Worm (Caenorhabditis elegans) whole organism, young adult: Measurements from ENCODE around the gene srw-2.

Source experiments
- B0019.2 ChIP-seq: fragments of 200-800 bp; sonication (Bioruptor generic); conservative IDR thresholded peaks from 2 replicates; pipeline ENCODE4 v1.3.6; 2022; ENCODE audit warnings: missing genetic modification reagents, missing genetic modification characterization, missing compliant biosample characterization
- B0035.1 ChIP-seq: sonication (generic microtip); optimal IDR thresholded peaks from 2 replicates; lab custom pipeline; 2016; ENCODE audit warnings: missing genetic modification characterization, mild to moderate bottlenecking, missing compliant biosample characterization, missing genotype, missing genetic modification reagents
- C06A6.2 ChIP-seq: fragments of 200-800 bp; sonication (Bioruptor generic); conservative IDR thresholded peaks from 2 replicates; pipeline ENCODE4 v1.3.6; 2022; ENCODE audit warnings: missing genetic modification characterization, missing compliant biosample characterization
- C17E4.6 ChIP-seq: fragments of 200-800 bp; sonication (Bioruptor generic); IDR thresholded peaks from 2 replicates; pipeline ENCODE4 v1.3.6; 2022; ENCODE audit warnings: missing genetic modification reagents, missing genetic modification characterization, missing compliant biosample characterization
- D2030.7 ChIP-seq: fragments of 200-800 bp; sonication (Bioruptor generic); IDR thresholded peaks from 2 replicates; pipeline ENCODE4 v1.3.6; 2022; ENCODE audit warnings: missing genetic modification reagents, missing genetic modification characterization, missing compliant biosample characterization
- F39B2.1 ChIP-seq: fragments of 200-800 bp; sonication (Bioruptor generic); IDR thresholded peaks from 2 replicates; pipeline ENCODE4 v1.3.6; 2022; ENCODE audit warnings: missing genetic modification reagents, missing genetic modification characterization, missing compliant biosample characterization
- F52B5.7 ChIP-seq: sonication (generic microtip); optimal IDR thresholded peaks from 2 replicates; lab custom pipeline; 2016; ENCODE audit warnings: mild to moderate bottlenecking, missing genetic modification characterization, missing compliant biosample characterization
- F57A8.1 ChIP-seq: fragments of 200-800 bp; sonication (Bioruptor generic); optimal IDR thresholded peaks from 2 replicates; lab custom pipeline; 2018; ENCODE audit warnings: mild to moderate bottlenecking, missing genetic modification characterization, moderate library complexity, missing compliant biosample characterization
- F57C9.4 ChIP-seq: sonication (generic microtip); optimal IDR thresholded peaks from 2 replicates; lab custom pipeline; 2017; ENCODE audit warnings: mild to moderate bottlenecking, missing genetic modification characterization, missing compliant biosample characterization
- K12H6.12 ChIP-seq: fragments of 200-800 bp; sonication (Bioruptor generic); optimal IDR thresholded peaks from 2 replicates; lab custom pipeline; 2018; ENCODE audit warnings: mild to moderate bottlenecking, missing genetic modification characterization, missing compliant biosample characterization
- T07F8.4 ChIP-seq: sonication (generic microtip); optimal IDR thresholded peaks from 2 replicates; lab custom pipeline; 2016; ENCODE audit warnings: mild to moderate bottlenecking, missing genetic modification characterization, moderate library complexity, missing compliant biosample characterization
- Y53G8AR.9 ChIP-seq: fragments of 200-800 bp; sonication (Bioruptor generic); conservative IDR thresholded peaks from 2 replicates; pipeline ENCODE4 v1.3.6; 2022; ENCODE audit warnings: missing genetic modification reagents, missing genetic modification characterization, missing compliant biosample characterization
- Y56A3A.18 ChIP-seq: fragments of 200-800 bp; sonication (Bioruptor generic); IDR thresholded peaks from 2 replicates; pipeline ENCODE4 v1.3.6; 2022; ENCODE audit warnings: missing genetic modification reagents, missing genetic modification characterization, missing compliant biosample characterization
- athp-1 ChIP-seq: sonication (generic microtip); optimal IDR thresholded peaks from 2 replicates; lab custom pipeline; 2017; ENCODE audit warnings: mild to moderate bottlenecking, missing genetic modification characterization, missing compliant biosample characterization
- attf-6 ChIP-seq: fragments of 200-800 bp; sonication (Bioruptor generic); IDR thresholded peaks from 2 replicates; pipeline ENCODE4 v1.3.6; 2022; ENCODE audit warnings: missing genetic modification reagents, missing genetic modification characterization, missing compliant biosample characterization
- cebp-2 ChIP-seq: fragments of 200-800 bp; sonication (Bioruptor generic); IDR thresholded peaks from 2 replicates; pipeline ENCODE4 v1.3.6; 2022; ENCODE audit warnings: missing genetic modification characterization, missing compliant biosample characterization
- ceh-58 ChIP-seq: fragments of 200-800 bp; sonication (Bioruptor generic); IDR thresholded peaks from 2 replicates; pipeline ENCODE4 v1.3.6; 2022; ENCODE audit warnings: missing genetic modification characterization, missing compliant biosample characterization
- ceh-91 ChIP-seq: fragments of 200-800 bp; sonication (Bioruptor generic); IDR thresholded peaks from 2 replicates; pipeline ENCODE4 v1.3.6; 2022; ENCODE audit warnings: missing genetic modification reagents, missing genetic modification characterization, missing compliant biosample characterization
- egl-18 ChIP-seq: fragments of 200-800 bp; sonication (Bioruptor generic); IDR thresholded peaks from 2 replicates; pipeline ENCODE4 v1.3.6; 2022; ENCODE audit warnings: missing genetic modification reagents, missing genetic modification characterization, missing compliant biosample characterization
- fkh-3 ChIP-seq: sonication (generic microtip); optimal IDR thresholded peaks from 2 replicates; lab custom pipeline; 2016; ENCODE audit warnings: mild to moderate bottlenecking, missing genetic modification characterization, missing compliant biosample characterization
- let-526 ChIP-seq: fragments of 200-800 bp; sonication (Bioruptor generic); IDR thresholded peaks from 2 replicates; pipeline ENCODE4 v1.3.6; 2022; ENCODE audit warnings: missing genetic modification reagents, missing genetic modification characterization, missing compliant biosample characterization
- let-607 ChIP-seq, 2 experiments: fragments of 200-800 bp in 1 of 2; sonication (Bioruptor generic) in 1 of 2; sonication (generic microtip) in 1 of 2; optimal IDR thresholded peaks; 2 replicates each; lab custom pipeline; 2016 to 2018; ENCODE audit warnings: mild to moderate bottlenecking in 2 of 2, missing compliant biosample characterization in 2 of 2, missing genetic modification characterization in 2 of 2, moderate library complexity in 2 of 2, missing genotype in 1 of 2
- lin-35 ChIP-seq, 3 experiments: fragments of 150-350 bp in 2 of 3; sonication (generic microtip) in 1 of 3; optimal IDR thresholded peaks; 2 replicates each; lab custom pipeline; 2014 to 2018; ENCODE audit warnings: missing biosample characterization in 3 of 3, missing genetic modification characterization in 3 of 3, missing genetic modification reagents in 3 of 3
- lin-40 ChIP-seq: sonication (generic microtip); optimal IDR thresholded peaks from 2 replicates; lab custom pipeline; 2016; ENCODE audit warnings: missing genetic modification characterization, mild to moderate bottlenecking, missing compliant biosample characterization, missing genotype, missing genetic modification reagents
- lin-54 ChIP-seq: fragments of 200-800 bp; sonication (Bioruptor generic); optimal IDR thresholded peaks from 2 replicates; lab custom pipeline; 2018; ENCODE audit warnings: mild to moderate bottlenecking, missing genetic modification characterization, missing compliant biosample characterization
- lsy-27 ChIP-seq: sonication (generic microtip); optimal IDR thresholded peaks from 2 replicates; lab custom pipeline; 2017; ENCODE audit warnings: missing genetic modification characterization, mild to moderate bottlenecking, missing compliant biosample characterization, antibody characterized with exemption, missing genotype, borderline replicate concordance; ENCODE audit not compliant: insufficient read depth
- mxl-1 ChIP-seq: sonication (generic microtip); optimal IDR thresholded peaks from 2 replicates; lab custom pipeline; 2016; ENCODE audit warnings: missing genetic modification characterization, missing compliant biosample characterization
- nfya-2 ChIP-seq: fragments of 200-800 bp; sonication (Bioruptor generic); IDR thresholded peaks from 2 replicates; pipeline ENCODE4 v1.3.6; 2022; ENCODE audit warnings: missing genetic modification reagents, missing genetic modification characterization, missing compliant biosample characterization
- nhr-27 ChIP-seq: fragments of 200-800 bp; sonication (Bioruptor generic); optimal IDR thresholded peaks from 2 replicates; lab custom pipeline; 2018; ENCODE audit warnings: mild to moderate bottlenecking, missing genetic modification characterization, moderate library complexity, missing compliant biosample characterization
- nhr-80 ChIP-seq: sonication (generic microtip); optimal IDR thresholded peaks from 2 replicates; lab custom pipeline; 2016; ENCODE audit warnings: missing genetic modification characterization, missing compliant biosample characterization
- rpc-1 ChIP-seq, 2 experiments: fragments of 150-350 bp in 1 of 2; sonication (generic microtip) in 1 of 2; optimal IDR thresholded peaks; 2 replicates each; lab custom pipeline; 2014 to 2018; ENCODE audit warnings: missing biosample characterization in 1 of 2, missing genetic modification characterization in 1 of 2, missing genetic modification reagents in 1 of 2, missing genotype in 1 of 2
- sdz-38 ChIP-seq: sonication (generic microtip); optimal IDR thresholded peaks from 2 replicates; lab custom pipeline; 2016; ENCODE audit warnings: missing genotype, missing genetic modification characterization, missing compliant biosample characterization
- tbx-9 ChIP-seq: sonication (generic microtip); optimal IDR thresholded peaks from 2 replicates; lab custom pipeline; 2016; ENCODE audit warnings: borderline replicate concordance, missing genetic modification characterization, inconsistent platforms, missing compliant biosample characterization
- zfh-2 ChIP-seq: fragments of 200-800 bp; sonication (Bioruptor generic); conservative IDR thresholded peaks from 2 replicates; pipeline ENCODE4 v1.3.6; 2022; ENCODE audit warnings: missing genetic modification reagents, missing genetic modification characterization, missing compliant biosample characterization
- zim-3 ChIP-seq: sonication (generic microtip); optimal IDR thresholded peaks from 2 replicates; lab custom pipeline; 2017; ENCODE audit warnings: mild to moderate bottlenecking, missing genetic modification characterization, moderate library complexity, missing compliant biosample characterization
- ztf-18 ChIP-seq: sonication (generic microtip); optimal IDR thresholded peaks from 2 replicates; lab custom pipeline; 2016; ENCODE audit warnings: missing genotype, mild to moderate bottlenecking, missing genetic modification characterization, missing compliant biosample characterization
- ztf-28 ChIP-seq: fragments of 200-800 bp; sonication (Bioruptor generic); IDR thresholded peaks from 2 replicates; pipeline ENCODE4 v1.3.6; 2022; ENCODE audit warnings: missing genetic modification reagents, missing genetic modification characterization, missing compliant biosample characterization

srw-2 gene

DNA sequence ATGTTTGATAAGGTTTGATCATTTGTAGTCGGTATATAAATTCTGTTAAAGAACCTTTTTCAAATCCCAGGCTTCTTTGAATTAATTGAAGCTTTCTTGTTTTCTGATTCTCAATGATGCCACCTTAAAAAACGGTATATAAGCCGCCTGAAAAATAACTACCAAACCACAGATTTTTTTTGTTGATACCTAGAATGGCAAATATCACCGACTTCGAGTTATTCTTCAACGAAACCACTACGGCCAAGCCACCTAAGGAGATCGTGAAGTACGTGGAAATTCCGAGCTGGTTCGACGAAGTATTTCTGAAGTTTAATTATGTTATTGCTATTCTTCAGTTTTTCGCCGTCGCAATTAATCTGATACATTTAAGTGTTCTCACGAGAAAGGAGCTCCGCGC lies at the start of gene srw-2:
srw-2 (plus strand) TSS at position 62 of the 400 bp plus-strand sequence.
- TF ChIP-seq F57C9.4: no peak
- TF ChIP-seq F39B2.1 (GFP tag; lab: Robert Waterston, UW): no peak
- no peak for TF ChIP-seq let-607 (tag; optimal IDR thresholded peaks at IDR 0.05; lab: Kevin White, UChicago)
- TF ChIP-seq ceh-58 (GFP tag; lab: Robert Waterston, UW): no peak
- no peak for TF ChIP-seq lin-35 (GFP tag; optimal IDR thresholded peaks at IDR 0.05; lab: Kevin White, UChicago)
- TF ChIP-seq fkh-3: no peak
- no peak for TF ChIP-seq C06A6.2 (GFP tag; lab: Robert Waterston, UW)
- TF ChIP-seq cebp-2 (GFP tag; lab: Robert Waterston, UW): no peak
- TF ChIP-seq Y53G8AR.9 (GFP tag; lab: Robert Waterston, UW): no peak
- no peak for TF ChIP-seq K12H6.12 (tag; lab: Kevin White, UChicago)
- TF ChIP-seq let-526 (GFP tag; lab: Robert Waterston, UW): no peak
- TF ChIP-seq zfh-2: no peak
- TF ChIP-seq nhr-80: no peak
- no peak for TF ChIP-seq ztf-18
- no peak for TF ChIP-seq tbx-9
- TF ChIP-seq ztf-28 (GFP tag; lab: Robert Waterston, UW): no peak
- TF ChIP-seq nhr-27 (tag; lab: Kevin White, UChicago): no peak
- no peak for TF ChIP-seq F57A8.1 (GFP tag; lab: Kevin White, UChicago)
- TF ChIP-seq lsy-27 (tag; lab: Kevin White, UChicago): no peak

DNA sequence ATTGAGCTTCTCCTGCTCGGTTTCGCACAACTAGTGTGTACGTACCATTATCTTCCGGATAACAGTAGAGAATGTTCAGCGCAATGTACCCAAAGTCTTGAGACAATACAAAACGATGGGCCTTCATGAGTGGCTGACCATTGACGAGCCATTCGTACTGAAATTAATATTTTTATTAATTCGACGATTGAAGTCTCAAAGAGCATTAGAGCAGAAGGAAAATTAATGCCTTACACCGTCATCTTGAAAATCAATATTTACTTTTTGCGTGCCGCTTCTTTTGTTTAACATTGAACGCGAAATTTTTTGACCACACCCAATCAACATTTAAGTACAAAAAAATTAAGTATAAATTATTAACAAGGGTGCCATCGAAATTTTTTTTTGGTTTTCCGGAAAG lies 37.7 kb upstream of the srw-2 start:
- TF ChIP-seq B0035.1 (no peak), athp-1 (tag; lab: Kevin White, UChicago) (no peak), T07F8.4 (tag; lab: Kevin White, UChicago) (no peak), C17E4.6 (GFP tag; lab: Robert Waterston, UW) (no peak), nfya-2 (GFP tag; lab: Robert Waterston, UW) (no peak), sdz-38 (tag; lab: Kevin White, UChicago) (no peak), rpc-1 (optimal IDR thresholded peaks at IDR 0.05; lab: Kevin White, UChicago) (no peak), rpc-1 (tag; optimal IDR thresholded peaks at IDR 0.05; lab: Kevin White, UChicago) (no peak), Y56A3A.18 (GFP tag; lab: Robert Waterston, UW) (no peak), F52B5.7 (tag; lab: Kevin White, UChicago) (no peak), attf-6 (GFP tag; lab: Robert Waterston, UW) (no peak), let-607 (tag; optimal IDR thresholded peaks at IDR 0.05; lab: Kevin White, UChicago) (no peak), D2030.7 (GFP tag; lab: Robert Waterston, UW) (no peak), ceh-91 (GFP tag; lab: Robert Waterston, UW) (no peak), ceh-58 (GFP tag; lab: Robert Waterston, UW) (no peak)

DNA sequence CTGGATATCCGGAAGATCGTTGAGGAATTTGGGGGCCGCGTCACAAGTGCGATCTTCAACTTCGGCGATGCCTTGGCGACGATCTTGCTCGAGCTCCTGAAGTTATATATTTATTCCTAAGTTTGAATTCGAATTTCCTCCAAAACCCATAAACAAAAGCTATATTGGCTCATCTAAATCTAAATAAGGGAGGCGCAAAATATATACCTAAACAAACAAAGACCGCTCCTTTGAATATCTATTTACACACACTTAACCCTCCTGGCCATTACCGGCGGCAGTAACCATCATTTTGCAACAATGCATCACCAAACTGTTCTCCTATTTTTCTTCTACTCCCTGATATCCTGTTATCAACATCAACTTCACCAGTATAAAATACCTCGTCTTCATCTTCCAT lies 34.7 kb upstream of the srw-2 start, which contains the start of gene F54E2.2:
F54E2.2 (plus strand) TSS at position 301 of the 400 bp plus-strand sequence.
- no peak for TF ChIP-seq B0019.2 (GFP tag; lab: Robert Waterston, UW)
- no peak for TF ChIP-seq lin-54 (GFP tag; lab: Kevin White, UChicago)
- no peak for TF ChIP-seq egl-18 (GFP tag; lab: Robert Waterston, UW)
- TF ChIP-seq lin-40: no peak
- no peak for TF ChIP-seq zim-3 (tag; lab: Kevin White, UChicago)
- no peak for TF ChIP-seq ztf-28 (GFP tag; lab: Robert Waterston, UW)
- no peak for TF ChIP-seq mxl-1 (tag; lab: Kevin White, UChicago)
